Fruit fly (Drosophila melanogaster): Measurements from ENCODE around the gene CG43084.

Gene CG43084

dm6 chr3L:15690711-15691591 lies 40.3 kb downstream of the CG43084 start (continued):
- TF ChIP-seq CG12744 (GFP tag; optimal IDR thresholded peaks at IDR 0.05) (no peak), ac (GFP tag; optimal IDR thresholded peaks at IDR 0.05) (no peak), CG4328 (GFP tag; optimal IDR thresholded peaks at IDR 0.05) (no peak), eve (GFP tag; optimal IDR thresholded peaks at IDR 0.05) (no peak), CG4854 (GFP tag; optimal IDR thresholded peaks at IDR 0.05) (no peak), CG17912 (GFP tag; optimal IDR thresholded peaks at IDR 0.05) (no peak), Rx (GFP tag; IDR thresholded peaks at IDR 0.05) (no peak), Sox100B (GFP tag; optimal IDR thresholded peaks at IDR 0.05) (peak; percentile 66), pfk (GFP tag; optimal IDR thresholded peaks at IDR 0.05) (no peak), sens-2 (GFP tag; IDR thresholded peaks at IDR 0.05) (no peak), E2f2 (GFP tag; IDR thresholded peaks at IDR 0.05) (no peak), CG4282 (GFP tag; optimal IDR thresholded peaks at IDR 0.05) (no peak), dpn (GFP tag; optimal IDR thresholded peaks at IDR 0.05) (no peak), CG6254 (GFP tag; optimal IDR thresholded peaks at IDR 0.05) (peak; percentile 63), Side (GFP tag; optimal IDR thresholded peaks at IDR 0.05) (peak; percentile 42), emc (GFP tag; optimal IDR thresholded peaks at IDR 0.05) (no peak), grn (GFP tag; optimal IDR thresholded peaks at IDR 0.05) (no peak), CG10543 (GFP tag; optimal IDR thresholded peaks at IDR 0.05) (peak; percentile 28), nom (GFP tag; optimal IDR thresholded peaks at IDR 0.05) (no peak), gt (GFP tag; IDR thresholded peaks at IDR 0.05) (no peak), CG8089 (GFP tag; optimal IDR thresholded peaks at IDR 0.05) (no peak), CG7357 (GFP tag; IDR thresholded peaks at IDR 0.05) (no peak), Dref (GFP tag; IDR thresholded peaks at IDR 0.05) (no peak), Ptx1 (GFP tag; IDR thresholded peaks at IDR 0.05) (peak; percentile 8; the same call in 1 of the 2 replicates), Pdp1 (GFP tag; optimal IDR thresholded peaks at IDR 0.05) (no peak), esg (GFP tag; conservative IDR thresholded peaks at IDR 0.05) (peak; percentile 52), CG32772 (GFP tag; IDR thresholded peaks at IDR 0.05) (no peak), pros (GFP tag; optimal IDR thresholded peaks at IDR 0.05) (peak; percentile 14), Ets97D (GFP tag; optimal IDR thresholded peaks at IDR 0.05) (no peak), CG13424 (tag; optimal IDR thresholded peaks at IDR 0.05) (peak; percentile 40), wek (GFP tag; optimal IDR thresholded peaks at IDR 0.05) (no peak), odd (GFP tag; optimal IDR thresholded peaks at IDR 0.05) (peak; percentile 31), CG7271 (tag; optimal IDR thresholded peaks at IDR 0.05) (no peak), CG6689 (GFP tag; IDR thresholded peaks at IDR 0.05) (0 out of 2 replicates have a peak, but pooled peaks have one; percentile 10), CG10366 (GFP tag; IDR thresholded peaks at IDR 0.05) (no peak), CG16815 (GFP tag; optimal IDR thresholded peaks at IDR 0.05) (no peak), btn (GFP tag; optimal IDR thresholded peaks at IDR 0.05) (peak; percentile 21), CG4820 (GFP tag; optimal IDR thresholded peaks at IDR 0.05) (peak; percentile 64), CG18619 (GFP tag; optimal IDR thresholded peaks at IDR 0.05) (no peak), Hand (GFP tag; optimal IDR thresholded peaks at IDR 0.05) (no peak), CG14441 (GFP tag; IDR thresholded peaks at IDR 0.05) (0 out of 2 replicates have a peak, but pooled peaks have one; percentile 19), CG14667 (GFP tag; IDR thresholded peaks at IDR 0.05) (no peak), CG15601 (tag; optimal IDR thresholded peaks at IDR 0.05) (peak; percentile 6), Xbp1 (GFP tag; optimal IDR thresholded peaks at IDR 0.05) (no peak), sd (tag; optimal IDR thresholded peaks at IDR 0.05) (peak; percentile 51), hkb (optimal IDR thresholded peaks at IDR 0.05) (no peak), hkb (GFP tag; IDR thresholded peaks at IDR 0.05) (peak; percentile 78), CG11085 (GFP tag; IDR thresholded peaks at IDR 0.05) (no peak), Drgx (GFP tag; IDR thresholded peaks at IDR 0.05) (no peak), Abd-B (GFP tag; optimal IDR thresholded peaks at IDR 0.05) (no peak)

All from whole organism, embryonic.